Worm (Caenorhabditis elegans) whole organism, L2 larva: ENCODE data around the gene popl-5.

Experiments used
- C34F6.9 ChIP-seq: fragments of 150-350 bp; optimal IDR thresholded peaks from 2 replicates; lab custom pipeline; 2014; ENCODE audit warnings: missing biosample characterization, missing genetic modification characterization
- F13H6.1 ChIP-seq: sonication (generic microtip); optimal IDR thresholded peaks from 2 replicates; lab custom pipeline; 2016; ENCODE audit warnings: missing genetic modification characterization, missing compliant biosample characterization
- R02D3.7 ChIP-seq: fragments of 150-350 bp; optimal IDR thresholded peaks from 2 replicates; lab custom pipeline; 2014; ENCODE audit warnings: missing biosample characterization, missing genetic modification characterization
- Y55F3AM.14 ChIP-seq: fragments of 200-800 bp; sonication (Bioruptor generic); optimal IDR thresholded peaks from 2 replicates; lab custom pipeline; 2018; ENCODE audit warnings: mild to moderate bottlenecking, missing genetic modification characterization, missing compliant biosample characterization
- alr-1 ChIP-seq: fragments of 150-350 bp; optimal IDR thresholded peaks from 2 replicates; lab custom pipeline; 2014; ENCODE audit warnings: missing biosample characterization, missing genetic modification characterization
- ama-1 ChIP-seq: fragments of 150-350 bp; optimal IDR thresholded peaks from 2 replicates; lab custom pipeline; 2018; ENCODE audit warnings: inconsistent platforms
- blmp-1 ChIP-seq: sonication (generic microtip); optimal IDR thresholded peaks from 2 replicates; lab custom pipeline; 2017; ENCODE audit warnings: missing genetic modification characterization, mild to moderate bottlenecking, missing compliant biosample characterization, antibody characterized with exemption, moderate library complexity; ENCODE audit not compliant: insufficient read depth
- ceh-16 ChIP-seq: fragments of 150-350 bp; optimal IDR thresholded peaks from 2 replicates; lab custom pipeline; 2014; ENCODE audit warnings: missing biosample characterization, missing genetic modification characterization
- ceh-82 ChIP-seq: fragments of 150-350 bp; optimal IDR thresholded peaks from 2 replicates; lab custom pipeline; 2014; ENCODE audit warnings: missing biosample characterization, missing genetic modification characterization
- crh-2 ChIP-seq: sonication (generic microtip); optimal IDR thresholded peaks from 2 replicates; lab custom pipeline; 2017; ENCODE audit warnings: missing biosample characterization, missing genetic modification characterization
- dmd-4 ChIP-seq: sonication (generic microtip); optimal IDR thresholded peaks from 2 replicates; lab custom pipeline; 2017; ENCODE audit warnings: missing biosample characterization, missing genetic modification characterization
- elt-1 ChIP-seq: fragments of 150-350 bp; optimal IDR thresholded peaks from 2 replicates; lab custom pipeline; 2014; ENCODE audit warnings: missing biosample characterization, missing genetic modification characterization
- elt-3 ChIP-seq: sonication (generic microtip); optimal IDR thresholded peaks from 2 replicates; lab custom pipeline; 2017; ENCODE audit warnings: missing biosample characterization, missing genetic modification characterization
- fos-1 ChIP-seq: fragments of 150-350 bp; optimal IDR thresholded peaks from 2 replicates; lab custom pipeline; 2014; ENCODE audit warnings: missing biosample characterization, missing genetic modification characterization
- gmeb-1 ChIP-seq: fragments of 150-350 bp; optimal IDR thresholded peaks from 2 replicates; lab custom pipeline; 2014; ENCODE audit warnings: missing biosample characterization, missing genetic modification characterization
- lin-39 ChIP-seq: fragments of 150-350 bp; optimal IDR thresholded peaks from 2 replicates; lab custom pipeline; 2014; ENCODE audit warnings: missing biosample characterization, missing genetic modification reagents, missing genetic modification characterization
- lsy-2 ChIP-seq, 2 experiments: fragments of 150-350 bp in 1 of 2; sonication (generic microtip) in 1 of 2; optimal IDR thresholded peaks; 2 replicates each; lab custom pipeline; 2014 to 2017; ENCODE audit warnings: missing biosample characterization in 2 of 2, missing genetic modification characterization in 2 of 2
- mab-5 ChIP-seq: fragments of 150-350 bp; optimal IDR thresholded peaks from 2 replicates; lab custom pipeline; 2014; ENCODE audit warnings: missing biosample characterization, missing genetic modification characterization
- mbf-1 ChIP-seq: sonication (generic microtip); optimal IDR thresholded peaks from 2 replicates; lab custom pipeline; 2017; ENCODE audit warnings: missing biosample characterization, missing genetic modification characterization
- mdl-1 ChIP-seq, 2 experiments: fragments of 150-350 bp in 1 of 2; sonication (generic microtip) in 1 of 2; optimal IDR thresholded peaks; 2 replicates each; lab custom pipeline; 2017; ENCODE audit warnings: missing biosample characterization in 2 of 2, missing genetic modification characterization in 2 of 2
- nhr-10 ChIP-seq: sonication (generic microtip); optimal IDR thresholded peaks from 2 replicates; lab custom pipeline; 2017; ENCODE audit warnings: missing biosample characterization, missing genetic modification characterization
- nhr-11 ChIP-seq: fragments of 150-350 bp; optimal IDR thresholded peaks from 2 replicates; lab custom pipeline; 2014; ENCODE audit warnings: missing biosample characterization, missing genetic modification characterization
- nhr-12 ChIP-seq: fragments of 150-350 bp; optimal IDR thresholded peaks from 2 replicates; lab custom pipeline; 2014; ENCODE audit warnings: missing biosample characterization, missing genetic modification characterization
- nhr-129 ChIP-seq: fragments of 150-350 bp; optimal IDR thresholded peaks from 2 replicates; lab custom pipeline; 2014; ENCODE audit warnings: missing biosample characterization, missing genetic modification characterization
- nhr-23 ChIP-seq: fragments of 150-350 bp; optimal IDR thresholded peaks from 2 replicates; lab custom pipeline; 2014; ENCODE audit warnings: missing biosample characterization, missing genetic modification reagents, missing genetic modification characterization
- nhr-237 ChIP-seq: fragments of 150-350 bp; optimal IDR thresholded peaks from 2 replicates; lab custom pipeline; 2014; ENCODE audit warnings: missing biosample characterization, missing genetic modification characterization
- nhr-25 ChIP-seq: fragments of 150-350 bp; sonication (generic microtip); optimal IDR thresholded peaks from 3 replicates; lab custom pipeline; 2014; ENCODE audit warnings: missing biosample characterization, missing genetic modification characterization
- nhr-6 ChIP-seq: fragments of 150-350 bp; optimal IDR thresholded peaks from 2 replicates; lab custom pipeline; 2014; ENCODE audit warnings: missing biosample characterization, missing genetic modification characterization
- nhr-77 ChIP-seq: fragments of 150-350 bp; optimal IDR thresholded peaks from 2 replicates; lab custom pipeline; 2014; ENCODE audit warnings: missing biosample characterization, missing genetic modification characterization
- skn-1 ChIP-seq: sonication (generic microtip); optimal IDR thresholded peaks from 2 replicates; lab custom pipeline; 2017; ENCODE audit warnings: missing biosample characterization, missing genetic modification characterization
- sma-3 ChIP-seq: sonication (generic microtip); optimal IDR thresholded peaks from 2 replicates; lab custom pipeline; 2016; ENCODE audit warnings: missing genetic modification reagents, missing genetic modification characterization, missing compliant biosample characterization
- snpc-4 ChIP-seq: fragments of 150-350 bp; optimal IDR thresholded peaks from 2 replicates; lab custom pipeline; 2014; ENCODE audit warnings: missing biosample characterization, missing genetic modification characterization
- unc-39 ChIP-seq: fragments of 150-350 bp; optimal IDR thresholded peaks from 2 replicates; lab custom pipeline; 2014; ENCODE audit warnings: missing biosample characterization, missing genetic modification characterization
- unc-55 ChIP-seq: fragments of 150-350 bp; sonication (generic microtip); optimal IDR thresholded peaks from 3 replicates; lab custom pipeline; 2014; ENCODE audit warnings: missing biosample characterization, missing genetic modification reagents, missing genetic modification characterization
- unc-62 ChIP-seq: fragments of 150-350 bp; optimal IDR thresholded peaks from 2 replicates; lab custom pipeline; 2014; ENCODE audit warnings: missing biosample characterization, missing genetic modification reagents, missing genetic modification characterization
- zag-1 ChIP-seq: fragments of 150-350 bp; optimal IDR thresholded peaks from 2 replicates; lab custom pipeline; 2014; ENCODE audit warnings: missing biosample characterization, missing genetic modification characterization
- ztf-11 ChIP-seq: sonication (generic microtip); optimal IDR thresholded peaks from 2 replicates; lab custom pipeline; 2017; ENCODE audit warnings: missing biosample characterization, missing genetic modification characterization
- ztf-4 ChIP-seq: fragments of 150-350 bp; optimal IDR thresholded peaks from 2 replicates; lab custom pipeline; 2014; ENCODE audit warnings: missing biosample characterization, missing genetic modification characterization

Gene popl-5

DNA sequence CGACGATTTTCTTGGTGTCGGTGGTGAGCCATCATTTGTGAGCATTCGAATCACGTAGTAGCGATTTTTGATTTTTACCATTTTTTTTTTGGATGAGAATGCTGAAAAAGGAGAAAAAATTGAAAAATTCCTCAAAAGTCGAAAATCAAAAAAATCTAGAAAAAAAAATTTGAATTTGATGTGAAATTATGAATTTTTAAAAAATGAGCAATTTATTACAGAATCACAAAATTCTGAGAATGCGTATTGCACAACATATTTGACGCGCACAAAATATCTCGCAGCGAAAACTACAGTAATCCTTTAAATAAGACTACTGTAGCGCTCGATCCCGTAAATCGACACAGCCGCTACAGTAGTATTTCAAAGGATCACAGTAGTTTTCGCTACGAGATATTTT lies at the start of gene popl-5:
TSS of gene popl-5 (minus strand) at position 101 of the 400 bp plus-strand sequence.
- TF ChIP-seq nhr-129 (tag; lab: Kevin White, UChicago) (no peak), ceh-16 (tag; lab: Kevin White, UChicago) (no peak), zag-1 (tag; lab: Kevin White, UChicago) (no peak), mab-5 (tag; lab: Kevin White, UChicago) (no peak), ceh-82 (tag; lab: Kevin White, UChicago) (no peak), fos-1 (no peak), mbf-1 (no peak), nhr-77 (tag; lab: Kevin White, UChicago) (no peak), crh-2 (no peak), Y55F3AM.14 (no peak), nhr-25 (tag; lab: Kevin White, UChicago) (no peak), R02D3.7 (tag; lab: Kevin White, UChicago) (no peak), nhr-10 (tag; lab: Kevin White, UChicago) (no peak), elt-1 (no peak), skn-1 (tag; lab: Kevin White, UChicago) (no peak), F13H6.1 (tag; lab: Kevin White, UChicago) (no peak), unc-39 (tag; lab: Kevin White, UChicago) (no peak), gmeb-1 (tag; lab: Kevin White, UChicago) (no peak), ztf-11 (no peak), nhr-6 (tag; lab: Kevin White, UChicago) (no peak)

DNA sequence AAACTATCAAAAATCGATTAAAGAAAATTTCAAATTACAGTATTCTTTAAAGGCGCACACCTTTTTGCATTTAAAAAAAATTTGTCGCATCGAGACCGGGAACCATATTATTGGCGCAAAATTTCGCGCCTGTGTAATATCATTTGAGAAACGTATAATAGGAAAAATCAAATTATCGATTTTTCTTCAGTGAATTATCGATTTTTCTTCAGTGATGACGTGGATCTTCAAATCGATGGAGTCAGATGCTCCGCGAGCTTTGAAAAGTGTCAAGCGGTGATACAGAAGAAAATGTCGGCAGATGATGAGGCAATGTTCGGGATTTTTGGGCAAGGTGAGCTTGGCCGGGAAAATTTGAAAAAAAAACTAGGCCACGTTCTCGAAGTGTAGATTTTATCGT lies 48.3 kb upstream of the popl-5 start:
- TF ChIP-seq ama-1 (no peak), ztf-4 (tag; lab: Kevin White, UChicago) (no peak), Y55F3AM.14 (no peak), R02D3.7 (tag; lab: Kevin White, UChicago) (no peak), lin-39 (tag; lab: Kevin White, UChicago) (no peak), crh-2 (no peak), nhr-12 (tag; lab: Kevin White, UChicago) (no peak), dmd-4 (no peak), blmp-1 (tag; lab: Kevin White, UChicago) (no peak), ztf-11 (no peak), sma-3 (GFP tag; lab: Kevin White, UChicago) (no peak), nhr-237 (tag; lab: Kevin White, UChicago) (no peak), mdl-1 (tag; optimal IDR thresholded peaks at IDR 0.05; lab: Kevin White, UChicago) (no peak), nhr-10 (tag; lab: Kevin White, UChicago) (no peak)

DNA sequence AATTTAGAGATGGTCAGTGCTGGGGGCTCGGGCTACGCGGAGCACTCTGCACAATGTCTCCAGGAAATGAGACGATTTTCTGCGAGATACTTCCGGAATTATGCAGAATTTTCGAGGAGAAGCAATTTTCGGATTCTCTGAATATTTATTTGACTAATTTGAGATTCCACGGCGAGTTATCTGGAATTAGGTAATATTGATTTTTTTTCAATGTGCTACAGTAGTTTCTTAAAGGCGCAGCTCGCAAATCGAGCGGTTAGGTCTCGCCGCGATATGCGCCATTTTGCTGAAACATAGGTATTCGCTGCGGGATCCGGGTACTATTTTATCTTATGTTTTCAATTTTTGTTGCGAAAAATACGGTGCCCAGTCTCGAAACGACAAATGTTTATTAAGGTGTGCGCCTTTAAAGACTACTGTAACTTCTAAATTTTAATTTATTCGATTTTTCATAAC lies 47.5 kb upstream of the popl-5 start, which contains the start of gene nrps-1:
TSS of gene nrps-1 (plus strand) at position 51 of the 456 bp plus-strand sequence.
- TF ChIP-seq nhr-23 (tag; lab: Kevin White, UChicago) = no peak
- no peak for TF ChIP-seq crh-2
- TF ChIP-seq lsy-2 (tag; optimal IDR thresholded peaks at IDR 0.05; lab: Kevin White, UChicago) = no peak
- TF ChIP-seq snpc-4 (tag; lab: Kevin White, UChicago) = no peak
- no peak for TF ChIP-seq nhr-11 (tag; lab: Kevin White, UChicago)
- no peak for TF ChIP-seq R02D3.7 (tag; lab: Kevin White, UChicago)
- no peak for TF ChIP-seq ceh-16 (tag; lab: Kevin White, UChicago)
- TF ChIP-seq C34F6.9 (tag; lab: Kevin White, UChicago) = no peak
- TF ChIP-seq elt-3 (tag; lab: Kevin White, UChicago) = no peak
- TF ChIP-seq unc-55 = no peak
- TF ChIP-seq blmp-1 (tag; lab: Kevin White, UChicago) = no peak
- no peak for TF ChIP-seq nhr-237 (tag; lab: Kevin White, UChicago)
- no peak for TF ChIP-seq nhr-77 (tag; lab: Kevin White, UChicago)
- no peak for TF ChIP-seq fos-1
- no peak for TF ChIP-seq unc-62
- TF ChIP-seq ztf-11 = no peak
- TF ChIP-seq ceh-82 (tag; lab: Kevin White, UChicago) = no peak
- no peak for TF ChIP-seq alr-1 (tag; lab: Kevin White, UChicago)
- TF ChIP-seq nhr-129 (tag; lab: Kevin White, UChicago) = no peak

DNA sequence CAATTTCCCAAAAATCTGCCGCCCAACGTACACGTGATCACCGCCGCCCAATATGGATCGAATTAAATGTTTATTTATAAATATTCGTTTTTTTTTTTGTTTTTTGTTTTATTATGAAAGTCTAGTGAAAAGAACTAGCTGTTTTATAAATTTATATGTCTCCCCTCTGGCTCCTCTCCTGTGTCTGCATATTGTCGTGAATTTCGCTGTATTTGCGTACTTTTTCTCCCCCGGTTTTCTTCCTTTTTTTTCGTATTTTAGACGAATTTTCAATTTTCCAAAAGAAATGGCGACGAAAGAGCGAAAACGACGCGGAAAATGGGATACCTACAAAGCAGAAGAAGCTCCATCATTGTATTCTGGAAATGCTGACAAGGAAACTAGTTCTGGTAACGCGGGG lies 39.3 kb upstream of the popl-5 start, which contains the start of gene xpb-1:
TSS of gene xpb-1 (plus strand) at position 262 of the 400 bp plus-strand sequence.
- TF ChIP-seq gmeb-1 (tag; lab: Kevin White, UChicago) (peak; percentile 54), unc-55 (peak; percentile 48), ztf-4 (tag; lab: Kevin White, UChicago) (no peak), lsy-2 (tag; optimal IDR thresholded peaks at IDR 0.05; lab: Kevin White, UChicago) (peak in 1 of 2 experiments; percentile 42), C34F6.9 (tag; lab: Kevin White, UChicago) (peak; percentile 5), zag-1 (tag; lab: Kevin White, UChicago) (no peak)
